Worm (Caenorhabditis elegans) whole organism, late embryonic: ENCODE measurements around the gene hpo-39.

Experiments
- ahr-1 ChIP-seq: sonication (generic microtip); optimal IDR thresholded peaks from 2 replicates; lab custom pipeline; 2016; ENCODE audit warnings: missing genetic modification characterization, missing compliant biosample characterization
- elt-2 ChIP-seq: sonication (generic microtip); optimal IDR thresholded peaks from 2 replicates; lab custom pipeline; 2016; ENCODE audit warnings: missing genetic modification reagents, missing genetic modification characterization, missing compliant biosample characterization
- hlh-30 ChIP-seq: sonication (generic microtip); optimal IDR thresholded peaks from 2 replicates; lab custom pipeline; 2017; ENCODE audit warnings: antibody characterized with exemption, missing genetic modification characterization, missing compliant biosample characterization; ENCODE audit not compliant: insufficient read depth
- lin-11 ChIP-seq: fragments of 200-800 bp; sonication (Bioruptor generic); optimal IDR thresholded peaks from 2 replicates; lab custom pipeline; 2018; ENCODE audit warnings: mild to moderate bottlenecking, missing genetic modification characterization, missing compliant biosample characterization
- zip-5 ChIP-seq: sonication (generic microtip); optimal IDR thresholded peaks from 2 replicates; lab custom pipeline; 2016; ENCODE audit warnings: missing genetic modification characterization, missing compliant biosample characterization

DNA sequence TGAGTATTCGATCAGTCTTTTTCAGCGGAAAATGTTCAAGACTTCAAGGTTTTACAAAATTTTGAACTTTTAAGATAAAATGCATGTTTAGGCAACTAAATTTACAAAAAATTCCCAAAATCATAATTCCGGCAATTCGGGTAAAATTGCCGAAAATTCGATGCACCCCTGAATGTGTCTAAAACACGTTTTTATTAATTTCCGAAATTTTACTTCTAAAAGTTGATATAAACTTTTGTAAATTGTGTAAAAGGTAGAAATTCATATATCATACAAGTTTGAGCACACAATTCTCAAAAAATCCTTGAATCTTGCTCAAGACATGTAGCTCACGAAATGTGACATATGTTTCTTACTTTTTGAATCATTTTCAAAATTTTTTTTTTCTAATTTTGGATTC, 48.6 kb downstream of the hpo-39 start:
- TF ChIP-seq lin-11, result no peak
- TF ChIP-seq zip-5 (tag; lab: Kevin White, UChicago), result no peak
- no peak for TF ChIP-seq ahr-1 (tag; lab: Kevin White, UChicago)
- TF ChIP-seq hlh-30 (tag; lab: Kevin White, UChicago), result no peak
- no peak for TF ChIP-seq elt-2 (tag; lab: Kevin White, UChicago)
